Fruit fly (Drosophila melanogaster): ENCODE results near the gene wake.

wake gene

dm6 chr3R:22667284-22667958, 27.8 kb downstream of the wake start (continued):
- no peak for TF ChIP-seq CrebB (tag; optimal IDR thresholded peaks at IDR 0.05)
- TF ChIP-seq Fer2 (tag; optimal IDR thresholded peaks at IDR 0.05), result peak; percentile 13
- TF ChIP-seq stc (GFP tag; IDR thresholded peaks at IDR 0.05), result peak; percentile 86
- TF ChIP-seq CG2889 (GFP tag; IDR thresholded peaks at IDR 0.05), result peak; percentile 40; the same call in 1 of the 3 replicates
- TF ChIP-seq Myb (GFP tag; optimal IDR thresholded peaks at IDR 0.05), result peak; percentile 24
- TF ChIP-seq ci (GFP tag; IDR thresholded peaks at IDR 0.05), result peak; percentile 84
- no peak for TF ChIP-seq knrl (GFP tag; IDR thresholded peaks at IDR 0.05; ENCODE audit: partially characterized antibody)
- no peak for TF ChIP-seq hkb (optimal IDR thresholded peaks at IDR 0.05)
- peak; percentile 86 for TF ChIP-seq hkb (GFP tag; IDR thresholded peaks at IDR 0.05)
- TF ChIP-seq CG34224 (GFP tag; IDR thresholded peaks at IDR 0.05; ENCODE audit: partially characterized antibody), result no peak
- peak; percentile 91 for TF ChIP-seq CG15696 (tag; optimal IDR thresholded peaks at IDR 0.05)
- TF ChIP-seq Usf (GFP tag; optimal IDR thresholded peaks at IDR 0.05), result peak; percentile 24
- peak; percentile 95 for TF ChIP-seq CG11504 (tag; optimal IDR thresholded peaks at IDR 0.05)
- TF ChIP-seq CG18011 (GFP tag; optimal IDR thresholded peaks at IDR 0.05), result no peak
- TF ChIP-seq aop (GFP tag; IDR thresholded peaks at IDR 0.05), result no peak
- peak; percentile 66 for TF ChIP-seq run (tag; optimal IDR thresholded peaks at IDR 0.05)
- TF ChIP-seq CG4360 (GFP tag; IDR thresholded peaks at IDR 0.05), result no peak; the same call in none of the 2 replicates
- peak; percentile 58 for TF ChIP-seq Nf-YB (GFP tag; optimal IDR thresholded peaks at IDR 0.05)
- peak; percentile 32 for TF ChIP-seq eyg (GFP tag; optimal IDR thresholded peaks at IDR 0.05)
- TF ChIP-seq NFAT (GFP tag; IDR thresholded peaks at IDR 0.05), result no peak
- peak; percentile 27 for TF ChIP-seq CG15514 (GFP tag; optimal IDR thresholded peaks at IDR 0.05)
- peak; percentile 69 for TF ChIP-seq esg (GFP tag; conservative IDR thresholded peaks at IDR 0.05)
- TF ChIP-seq ems (GFP tag; optimal IDR thresholded peaks at IDR 0.05), result peak; percentile 60
- peak; percentile 36 for TF ChIP-seq CG2120 (GFP tag; optimal IDR thresholded peaks at IDR 0.05)
- TF ChIP-seq Mes4 (GFP tag; optimal IDR thresholded peaks at IDR 0.05), result peak; percentile 75
- peak in 1 of 2 experiments; percentile 73 for TF ChIP-seq Hr78 (GFP tag; optimal IDR thresholded peaks at IDR 0.05)
- TF ChIP-seq gce (GFP tag; IDR thresholded peaks at IDR 0.05), result no peak
- no peak; the same call in 1 of the 2 replicates for TF ChIP-seq CG8765 (GFP tag; IDR thresholded peaks at IDR 0.05)
- TF ChIP-seq en (GFP tag; optimal IDR thresholded peaks at IDR 0.05), result no peak
- peak; percentile 38; the same call in 1 of the 2 replicates for TF ChIP-seq klu (GFP tag; IDR thresholded peaks at IDR 0.05)
- TF ChIP-seq CkIIα-i1 (GFP tag; IDR thresholded peaks at IDR 0.05), result no peak
- peak; percentile 44 for TF ChIP-seq odd (GFP tag; optimal IDR thresholded peaks at IDR 0.05)
- peak; percentile 75 for TF ChIP-seq CG7556 (GFP tag; optimal IDR thresholded peaks at IDR 0.05)
- peak; percentile 65 for TF ChIP-seq Atf3 (GFP tag; optimal IDR thresholded peaks at IDR 0.05)
- no peak for TF ChIP-seq Oaz (GFP tag; IDR thresholded peaks at IDR 0.05)
- peak; percentile 72 for TF ChIP-seq CG10147 (GFP tag; optimal IDR thresholded peaks at IDR 0.05)
- peak; percentile 76 for TF ChIP-seq CG34422 (GFP tag; IDR thresholded peaks at IDR 0.05)
- peak; percentile 27 for TF ChIP-seq corto (GFP tag; optimal IDR thresholded peaks at IDR 0.05)
- peak; percentile 64 for TF ChIP-seq Hr3 (GFP tag; optimal IDR thresholded peaks at IDR 0.05)
- peak; percentile 75 for TF ChIP-seq CG8281 (tag; optimal IDR thresholded peaks at IDR 0.05)
- TF ChIP-seq hb (GFP tag; IDR thresholded peaks at IDR 0.05; ENCODE audit: partially characterized antibody), result no peak
- TF ChIP-seq CG12744 (GFP tag; optimal IDR thresholded peaks at IDR 0.05), result no peak
- TF ChIP-seq ato (GFP tag; IDR thresholded peaks at IDR 0.05; ENCODE audit: partially characterized antibody), result no peak
- TF ChIP-seq tgo (GFP tag; IDR thresholded peaks at IDR 0.05), result peak; percentile 41; the same call in 1 of the 3 replicates
- no peak for TF ChIP-seq zfh2 (GFP tag; optimal IDR thresholded peaks at IDR 0.05)
- peak; percentile 14 for TF ChIP-seq stwl (tag; optimal IDR thresholded peaks at IDR 0.05)
- no peak for TF ChIP-seq C15 (GFP tag; IDR thresholded peaks at IDR 0.05)
- peak; percentile 91 for TF ChIP-seq CG31441 (GFP tag; IDR thresholded peaks at IDR 0.05)
- TF ChIP-seq CG15479 (GFP tag; optimal IDR thresholded peaks at IDR 0.05), result no peak
- TF ChIP-seq da (GFP tag; optimal IDR thresholded peaks at IDR 0.05), result no peak
